Worm (Caenorhabditis elegans): ENCODE measurements around the gene B0547.2.

- TF ChIP-seq nhr-25 (tag; optimal IDR thresholded peaks at IDR 0.05) (no peak), ztf-4 (tag; optimal IDR thresholded peaks at IDR 0.05) (no peak), ceh-16 (tag; optimal IDR thresholded peaks at IDR 0.05) (no peak), skn-1 (tag; optimal IDR thresholded peaks at IDR 0.05) (no peak), elt-1 (tag; optimal IDR thresholded peaks at IDR 0.05) (no peak), unc-62 (GFP tag; optimal IDR thresholded peaks at IDR 0.05) (no peak), nhr-11 (tag; optimal IDR thresholded peaks at IDR 0.05) (no peak), ama-1 (optimal IDR thresholded peaks at IDR 0.05) (no peak), unc-55 (GFP tag; optimal IDR thresholded peaks at IDR 0.05) (no peak), mdl-1 (tag; optimal IDR thresholded peaks at IDR 0.05) (no peak), nhr-12 (tag; optimal IDR thresholded peaks at IDR 0.05) (no peak)
Measured at ce11 chrIV:5685014-5685413, 39.2 kb downstream of the B0547.2 start, which contains the start of gene C55C3.3.
